Fruit fly (Drosophila melanogaster) whole organism, embryonic: Measurements from ENCODE around the gene Ac78C.

Experiments
- Adf1 ChIP-seq: fragments of 200-800 bp; sonication (Bioruptor generic); IDR thresholded peaks from 2 replicates; pipeline ENCODE4 v1.3.6; 2022; ENCODE audit warnings: missing biosample characterization, missing genetic modification characterization
- Bgb ChIP-seq: fragments of 200-800 bp; sonication (Bioruptor generic); IDR thresholded peaks from 2 replicates; pipeline ENCODE4 v1.3.6; 2022; ENCODE audit warnings: missing biosample characterization, missing genetic modification characterization; ENCODE audit not compliant: partially characterized antibody
- CG10267 ChIP-seq: fragments of 200-800 bp; sonication (Bioruptor generic); optimal IDR thresholded peaks from 2 replicates; lab custom pipeline; 2018; ENCODE audit warnings: missing biosample characterization, mild to moderate bottlenecking, missing genetic modification characterization, moderate library complexity
- CG11093 ChIP-seq: fragments of 200-800 bp; sonication (Bioruptor generic); IDR thresholded peaks from 3 replicates; pipeline ENCODE4 v1.3.6; 2022; ENCODE audit warnings: missing biosample characterization, missing genetic modification characterization
- CG11504 ChIP-seq: fragments of 200-800 bp; sonication (Bioruptor generic); optimal IDR thresholded peaks from 3 replicates; lab custom pipeline; 2019; ENCODE audit warnings: missing biosample characterization, mild to moderate bottlenecking, missing genetic modification characterization, moderate library complexity
- CG12071 ChIP-seq: fragments of 200-800 bp; sonication (Bioruptor generic); optimal IDR thresholded peaks from 3 replicates; lab custom pipeline; 2018; ENCODE audit warnings: missing biosample characterization, mild to moderate bottlenecking, missing genetic modification characterization
- CG13894 ChIP-seq: fragments of 200-800 bp; sonication (Bioruptor generic); optimal IDR thresholded peaks from 3 replicates; lab custom pipeline; 2018; ENCODE audit warnings: missing biosample characterization, mild to moderate bottlenecking, missing genetic modification characterization, moderate library complexity
- CG15514 ChIP-seq: fragments of 200-800 bp; sonication (Bioruptor generic); optimal IDR thresholded peaks from 3 replicates; lab custom pipeline; 2017; ENCODE audit warnings: missing biosample characterization, missing genetic modification characterization, mild to moderate bottlenecking, moderate library complexity, missing genetic modification reagents
- CG16779 ChIP-seq: fragments of 200-800 bp; sonication (Bioruptor generic); IDR thresholded peaks from 2 replicates; pipeline ENCODE4 v1.3.6; 2022; ENCODE audit warnings: missing biosample characterization, missing genetic modification characterization
- CG18599 ChIP-seq: fragments of 200-800 bp; sonication (Bioruptor generic); optimal IDR thresholded peaks from 3 replicates; lab custom pipeline; 2017; ENCODE audit warnings: missing biosample characterization, missing genetic modification characterization, mild to moderate bottlenecking, moderate library complexity, missing genetic modification reagents
- CG34422 ChIP-seq: fragments of 200-800 bp; sonication (Bioruptor generic); IDR thresholded peaks from 3 replicates; pipeline ENCODE4 v1.3.6; 2022; ENCODE audit warnings: missing biosample characterization, missing genetic modification characterization
- CG5180 ChIP-seq: fragments of 200-800 bp; sonication (Bioruptor generic); optimal IDR thresholded peaks from 3 replicates; lab custom pipeline; 2017; ENCODE audit warnings: missing biosample characterization, missing genetic modification characterization, mild to moderate bottlenecking, moderate library complexity, missing genetic modification reagents
- CG6765 ChIP-seq: fragments of 200-800 bp; sonication (Bioruptor generic); optimal IDR thresholded peaks from 3 replicates; lab custom pipeline; 2017; ENCODE audit warnings: missing biosample characterization, mild to moderate bottlenecking, missing genetic modification characterization
- CG7357 ChIP-seq: fragments of 200-800 bp; sonication (Bioruptor generic); IDR thresholded peaks from 3 replicates; pipeline ENCODE4 v1.3.6; 2022; ENCODE audit warnings: missing biosample characterization, missing genetic modification characterization
- CG8290 ChIP-seq, 3 experiments: fragments of 200-800 bp; sonication (Bioruptor generic); optimal IDR thresholded peaks; 2 replicates each; lab custom pipeline; 2016 to 2019; ENCODE audit warnings: missing biosample characterization in 3 of 3, missing genetic modification characterization in 3 of 3, mild to moderate bottlenecking in 2 of 3, moderate library complexity in 1 of 3
- CG9932 ChIP-seq: fragments of 200-800 bp; sonication (Bioruptor generic); IDR thresholded peaks from 2 replicates; pipeline ENCODE4 v1.3.6; 2022; ENCODE audit warnings: missing biosample characterization, missing genetic modification characterization
- Camta ChIP-seq: fragments of 200-800 bp; sonication (Bioruptor generic); optimal IDR thresholded peaks from 2 replicates; lab custom pipeline; 2016; ENCODE audit warnings: missing biosample characterization, missing genetic modification characterization
- Dbx ChIP-seq: fragments of 200-800 bp; sonication (Bioruptor generic); IDR thresholded peaks from 3 replicates; pipeline ENCODE4 v1.3.6; 2022; ENCODE audit warnings: missing biosample characterization, missing genetic modification characterization
- Dp ChIP-seq: fragments of 200-800 bp; sonication (Bioruptor generic); optimal IDR thresholded peaks from 2 replicates; lab custom pipeline; 2018; ENCODE audit warnings: missing biosample characterization, mild to moderate bottlenecking, missing genetic modification characterization, moderate library complexity
- E2f2 ChIP-seq: fragments of 200-800 bp; sonication (Bioruptor generic); IDR thresholded peaks from 2 replicates; pipeline ENCODE4 v1.3.6; 2022; ENCODE audit warnings: missing biosample characterization, missing genetic modification characterization
- Fer1 ChIP-seq: fragments of 200-800 bp; sonication (Bioruptor generic); optimal IDR thresholded peaks from 2 replicates; lab custom pipeline; 2017; ENCODE audit warnings: missing biosample characterization, mild to moderate bottlenecking, missing genetic modification characterization
- Hmr ChIP-seq: fragments of 200-800 bp; sonication (Bioruptor generic); optimal IDR thresholded peaks from 3 replicates; lab custom pipeline; 2017; ENCODE audit warnings: mild to moderate bottlenecking, missing biosample characterization, missing genetic modification reagents, missing genetic modification characterization
- Jarid2 ChIP-seq: fragments of 200-800 bp; sonication (Bioruptor generic); optimal IDR thresholded peaks from 3 replicates; lab custom pipeline; 2017; ENCODE audit warnings: mild to moderate bottlenecking, missing biosample characterization, missing genetic modification reagents, missing genetic modification characterization
- Med ChIP-seq: fragments of 200-800 bp; sonication (Bioruptor generic); peaks from one replicate; lab custom pipeline; 2016; ENCODE audit warnings: missing biosample characterization, missing genetic modification characterization, mild to moderate bottlenecking, inconsistent platforms, moderate library complexity
- Mes4 ChIP-seq: fragments of 200-800 bp; sonication (Bioruptor generic); optimal IDR thresholded peaks from 2 replicates; lab custom pipeline; 2016; ENCODE audit warnings: missing biosample characterization, missing genetic modification characterization
- Myb ChIP-seq: fragments of 200-800 bp; sonication (Bioruptor generic); optimal IDR thresholded peaks from 2 replicates; lab custom pipeline; 2016; ENCODE audit warnings: missing biosample characterization, missing genetic modification characterization
- NFAT ChIP-seq: fragments of 200-800 bp; sonication (Bioruptor generic); IDR thresholded peaks from 2 replicates; pipeline ENCODE4 v1.3.6; 2022; ENCODE audit warnings: missing biosample characterization, missing genetic modification characterization
- Nf-YC ChIP-seq: fragments of 200-800 bp; optimal IDR thresholded peaks from 3 replicates; lab custom pipeline; 2019; ENCODE audit warnings: missing biosample characterization, mild to moderate bottlenecking, missing genetic modification characterization, moderate library complexity
- Rfx ChIP-seq: fragments of 200-800 bp; sonication (Bioruptor generic); IDR thresholded peaks from 2 replicates; pipeline ENCODE4 v1.3.6; 2022; ENCODE audit warnings: missing biosample characterization, missing genetic modification characterization
- abd-A ChIP-seq: fragments of 200-800 bp; sonication (Bioruptor generic); optimal IDR thresholded peaks from 3 replicates; lab custom pipeline; 2019; ENCODE audit warnings: missing biosample characterization, mild to moderate bottlenecking, missing genetic modification characterization, moderate library complexity
- caup ChIP-seq: fragments of 200-800 bp; sonication (Bioruptor generic); optimal IDR thresholded peaks from 3 replicates; lab custom pipeline; 2017; ENCODE audit warnings: missing biosample characterization, mild to moderate bottlenecking, missing genetic modification characterization, moderate library complexity; ENCODE audit not compliant: severe bottlenecking
- cg ChIP-seq: fragments of 200-800 bp; sonication (Bioruptor generic); optimal IDR thresholded peaks from 3 replicates; lab custom pipeline; 2019; ENCODE audit warnings: missing biosample characterization, mild to moderate bottlenecking, missing genetic modification characterization, moderate library complexity
- chinmo ChIP-seq: fragments of 200-800 bp; sonication (Bioruptor generic); IDR thresholded peaks from 4 replicates; pipeline ENCODE4 v1.3.6; 2022; ENCODE audit warnings: missing biosample characterization, missing genetic modification characterization; ENCODE audit not compliant: partially characterized antibody
- gem ChIP-seq: fragments of 200-800 bp; sonication (Bioruptor generic); optimal IDR thresholded peaks from 2 replicates; lab custom pipeline; 2019; ENCODE audit warnings: missing biosample characterization, mild to moderate bottlenecking, missing genetic modification characterization, moderate library complexity
- gro ChIP-seq: fragments of 200-800 bp; sonication (Bioruptor generic); optimal IDR thresholded peaks from 2 replicates; lab custom pipeline; 2016; ENCODE audit warnings: missing biosample characterization, missing genetic modification characterization
- ham ChIP-seq: fragments of 200-800 bp; sonication (Bioruptor generic); IDR thresholded peaks from 2 replicates; pipeline ENCODE4 v1.3.6; 2022; ENCODE audit warnings: missing biosample characterization, missing genetic modification characterization
- lab ChIP-seq: fragments of 200-800 bp; sonication (Bioruptor generic); optimal IDR thresholded peaks from 3 replicates; lab custom pipeline; 2017; ENCODE audit warnings: missing biosample characterization, missing genetic modification characterization, mild to moderate bottlenecking, moderate library complexity, missing genetic modification reagents
- nerfin-1 ChIP-seq: fragments of 200-800 bp; sonication (Bioruptor generic); optimal IDR thresholded peaks from 3 replicates; lab custom pipeline; 2019; ENCODE audit warnings: missing biosample characterization, mild to moderate bottlenecking, missing genetic modification characterization, moderate library complexity
- pros ChIP-seq: fragments of 200-800 bp; sonication (Bioruptor generic); optimal IDR thresholded peaks from 3 replicates; lab custom pipeline; 2019; ENCODE audit warnings: missing biosample characterization, mild to moderate bottlenecking, missing genetic modification characterization, moderate library complexity
- pzg ChIP-seq: fragments of 200-800 bp; sonication (Bioruptor generic); optimal IDR thresholded peaks from 3 replicates; lab custom pipeline; 2018; ENCODE audit warnings: missing biosample characterization, mild to moderate bottlenecking, missing genetic modification characterization, moderate library complexity
- ranshi ChIP-seq: fragments of 200-800 bp; sonication (Bioruptor generic); IDR thresholded peaks from 2 replicates; pipeline ENCODE4 v1.3.6; 2022; ENCODE audit warnings: missing biosample characterization, missing genetic modification characterization
- scrt ChIP-seq: fragments of 200-800 bp; sonication (Bioruptor generic); optimal IDR thresholded peaks from 2 replicates; lab custom pipeline; 2018; ENCODE audit warnings: missing biosample characterization, mild to moderate bottlenecking, missing genetic modification characterization, moderate library complexity
- sd ChIP-seq: fragments of 200-800 bp; sonication (Bioruptor generic); optimal IDR thresholded peaks from 3 replicates; lab custom pipeline; 2018; ENCODE audit warnings: missing biosample characterization, mild to moderate bottlenecking, missing genetic modification characterization, moderate library complexity
- seq ChIP-seq: fragments of 200-800 bp; sonication (Bioruptor generic); IDR thresholded peaks from 2 replicates; pipeline ENCODE4 v1.3.6; 2022; ENCODE audit warnings: missing biosample characterization, missing genetic modification characterization
- slbo ChIP-seq: fragments of 200-800 bp; sonication (Bioruptor generic); IDR thresholded peaks from 2 replicates; pipeline ENCODE4 v1.3.6; 2022; ENCODE audit warnings: missing biosample characterization, missing genetic modification characterization
- sob ChIP-seq: fragments of 200-800 bp; sonication (Bioruptor generic); IDR thresholded peaks from 2 replicates; pipeline ENCODE4 v1.3.6; 2022; ENCODE audit warnings: missing biosample characterization, missing genetic modification characterization
- unc-4 ChIP-seq: fragments of 200-800 bp; sonication (Bioruptor generic); IDR thresholded peaks from 2 replicates; pipeline ENCODE4 v1.3.6; 2022; ENCODE audit warnings: missing biosample characterization, missing genetic modification characterization; ENCODE audit not compliant: partially characterized antibody

Gene Ac78C

dm6 chr3L:21209921-21210532 lies 38.3 kb upstream of the Ac78C start, which contains the start of the genes CG10510 and CG10508:
TSS of gene CG10510 (minus strand) at chr3L:21210084.
TSS of gene CG10508 (plus strand) at chr3L:21210215.
- TF ChIP-seq slbo (GFP tag; lab: Robert Waterston, UW), result peak; percentile 9; the same call in 1 of the 2 replicates
- peak; percentile 30 for TF ChIP-seq CG11504
- no peak for TF ChIP-seq NFAT (GFP tag; lab: Robert Waterston, UW)
- no peak for TF ChIP-seq Camta (GFP tag; lab: Kevin White, UChicago)
- peak; percentile 33 for TF ChIP-seq Hmr
- TF ChIP-seq Med, result peak; percentile 80
- peak; percentile 36; the same call in 1 of the 2 replicates for TF ChIP-seq seq (GFP tag; lab: Robert Waterston, UW)
- no peak for TF ChIP-seq CG8290 (GFP tag; optimal IDR thresholded peaks at IDR 0.05; lab: Kevin White, UChicago)
- peak in 1 of 2 experiments; percentile 47 for TF ChIP-seq CG8290 (tag; optimal IDR thresholded peaks at IDR 0.05; lab: Kevin White, UChicago)
- peak; percentile 29; the same call in 1 of the 2 replicates for TF ChIP-seq Adf1
- TF ChIP-seq CG6765 (GFP tag; lab: Kevin White, UChicago), result peak; percentile 13
- TF ChIP-seq unc-4 (GFP tag; lab: Robert Waterston, UW), result peak; percentile 44; the same call in 1 of the 2 replicates
- TF ChIP-seq Fer1 (GFP tag; lab: Kevin White, UChicago), result peak; percentile 34
- TF ChIP-seq scrt, result peak; percentile 37
- 0 out of 4 replicates have a peak, but pooled peaks have one; percentile 5 for TF ChIP-seq chinmo (GFP tag; lab: Robert Waterston, UW)
- peak; percentile 21 for TF ChIP-seq caup (GFP tag; lab: Kevin White, UChicago)
- TF ChIP-seq CG16779, result peak; percentile 89
- TF ChIP-seq lab (GFP tag; lab: Kevin White, UChicago), result peak; percentile 43
- TF ChIP-seq CG5180 (GFP tag; lab: Kevin White, UChicago), result peak; percentile 34
- TF ChIP-seq gem, result no peak
- peak; percentile 22 for TF ChIP-seq Nf-YC (tag; lab: Kevin White, UChicago)
- TF ChIP-seq Jarid2 (GFP tag; lab: Kevin White, UChicago), result peak; percentile 55
- peak; percentile 41 for TF ChIP-seq Myb (GFP tag; lab: Kevin White, UChicago)
- peak; percentile 76 for TF ChIP-seq Dp (GFP tag; lab: Kevin White, UChicago)
- TF ChIP-seq Mes4 (GFP tag; lab: Kevin White, UChicago), result no peak
- TF ChIP-seq E2f2 (GFP tag; lab: Robert Waterston, UW), result peak; percentile 83
- no peak for TF ChIP-seq ham (GFP tag; lab: Robert Waterston, UW)
- TF ChIP-seq pzg (GFP tag; lab: Kevin White, UChicago), result peak; percentile 36
- TF ChIP-seq sd (tag; lab: Kevin White, UChicago), result peak; percentile 29
- TF ChIP-seq cg (GFP tag; lab: Kevin White, UChicago), result peak; percentile 34
- peak; percentile 4 for TF ChIP-seq pros
- TF ChIP-seq CG10267 (tag; lab: Kevin White, UChicago), result peak; percentile 2
- TF ChIP-seq nerfin-1 (tag; lab: Kevin White, UChicago), result peak; percentile 95
- peak; percentile 48 for TF ChIP-seq CG18599 (GFP tag; lab: Kevin White, UChicago)
- TF ChIP-seq ranshi, result no peak
- no peak for TF ChIP-seq CG9932 (GFP tag; lab: Robert Waterston, UW)
- TF ChIP-seq gro (GFP tag; lab: Kevin White, UChicago), result peak; percentile 16
- TF ChIP-seq CG11093 (GFP tag; lab: Robert Waterston, UW), result no peak
- TF ChIP-seq Bgb (GFP tag; lab: Robert Waterston, UW), result peak; percentile 30; the same call in 1 of the 2 replicates
- TF ChIP-seq CG7357 (GFP tag; lab: Robert Waterston, UW), result no peak
- TF ChIP-seq Dbx (GFP tag; lab: Robert Waterston, UW), result peak; percentile 7; the same call in 1 of the 3 replicates
- peak; percentile 37 for TF ChIP-seq CG15514 (GFP tag; lab: Kevin White, UChicago)
- TF ChIP-seq CG13894 (tag; lab: Kevin White, UChicago), result peak; percentile 55
- no peak for TF ChIP-seq sob (GFP tag; lab: Robert Waterston, UW)
- peak; percentile 35; the same call in 1 of the 2 replicates for TF ChIP-seq Rfx (GFP tag; lab: Robert Waterston, UW)
- peak; percentile 63; the same call in 1 of the 3 replicates for TF ChIP-seq CG34422
- TF ChIP-seq CG12071 (GFP tag; lab: Kevin White, UChicago), result peak; percentile 10
- TF ChIP-seq abd-A (tag; lab: Kevin White, UChicago), result peak; percentile 80
